Worm (Caenorhabditis elegans): ENCODE data around the gene ugt-3.
A peak's percentile ranks its signal among the peaks of the same experiment; 100 is the strongest.

DNA sequence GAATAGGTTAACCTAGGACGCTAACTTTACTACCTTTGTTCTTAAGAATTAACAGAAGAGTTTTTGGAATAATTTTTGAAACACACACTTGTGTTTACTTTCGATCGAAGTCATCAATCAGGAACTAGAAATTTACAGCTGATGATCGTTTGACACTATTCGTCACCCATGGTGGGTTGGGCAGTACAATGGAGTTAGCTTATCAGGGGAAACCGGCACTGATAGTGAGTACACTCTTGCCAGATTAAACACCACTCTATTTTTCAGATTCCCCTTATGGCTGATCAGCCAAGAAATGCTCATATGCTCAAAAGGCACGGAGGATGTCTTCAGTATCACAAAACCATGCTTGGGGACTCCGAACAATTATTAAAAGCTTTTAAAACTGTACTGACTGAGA is 22.0 kb upstream of the ugt-3 start:
- TF ChIP-seq hlh-11 (tag; optimal IDR thresholded peaks at IDR 0.05) (peak; percentile 53), aha-1 (tag) (no peak), pha-4 (GFP tag; IDR thresholded peaks at IDR 0.05) (no peak), pha-4 (tag; optimal IDR thresholded peaks at IDR 0.05) (no peak), lin-39 (tag; optimal IDR thresholded peaks at IDR 0.05) (no peak), egl-27 (tag; optimal IDR thresholded peaks at IDR 0.05) (no peak), dmd-6 (GFP tag; IDR thresholded peaks at IDR 0.05) (peak; percentile 73), skn-1 (tag; optimal IDR thresholded peaks at IDR 0.05) (no peak), madf-9 (GFP tag; conservative IDR thresholded peaks at IDR 0.05) (no peak), nhr-25 (tag; optimal IDR thresholded peaks at IDR 0.05; ENCODE audit: borderline replicate concordance, insufficient read depth) (no peak), nhr-77 (tag; optimal IDR thresholded peaks at IDR 0.05) (no peak), mep-1 (tag; optimal IDR thresholded peaks at IDR 0.05) (no peak), daf-12 (tag; optimal IDR thresholded peaks at IDR 0.05) (no peak), daf-8 (GFP tag; IDR thresholded peaks at IDR 0.05) (no peak)

Measured in whole organism, L4 larva.